Worm (Caenorhabditis elegans) whole organism, L4 larva: ENCODE results near the gene nhr-68.
A peak's percentile ranks its signal among the peaks of the same experiment; 100 is the strongest.

Experiments
- ceh-62 ChIP-seq: sonication (generic microtip); optimal IDR thresholded peaks from 2 replicates; lab custom pipeline; 2017; ENCODE audit warnings: missing biosample characterization, missing genetic modification characterization
- hlh-30 ChIP-seq: sonication (generic microtip); optimal IDR thresholded peaks from 2 replicates; lab custom pipeline; 2017; ENCODE audit warnings: antibody characterized with exemption, mild to moderate bottlenecking, missing genetic modification characterization, missing compliant biosample characterization; ENCODE audit not compliant: insufficient read depth
- hmg-1.1 ChIP-seq: fragments of 200-800 bp; sonication (Bioruptor generic); IDR thresholded peaks from 2 replicates; pipeline ENCODE4 v1.3.6; 2022; ENCODE audit warnings: missing genetic modification reagents, missing genetic modification characterization, missing compliant biosample characterization
- lin-13 ChIP-seq: fragments of 150-350 bp; optimal IDR thresholded peaks from 2 replicates; lab custom pipeline; 2014; ENCODE audit warnings: missing biosample characterization, missing genetic modification reagents, missing genetic modification characterization
- lsy-2 ChIP-seq, 2 experiments: fragments of 150-350 bp in 1 of 2; sonication (generic microtip) in 1 of 2; optimal IDR thresholded peaks; 2 replicates each; lab custom pipeline; 2014 to 2017; ENCODE audit warnings: missing biosample characterization in 2 of 2, missing genetic modification characterization in 2 of 2
- unc-62 ChIP-seq, 3 experiments: fragments of 150-350 bp in 1 of 3; sonication (generic microtip); optimal IDR thresholded peaks in 2 of 3; peaks in 1 of 3; 1 replicate in 1 of 3; 2 replicates in 2 of 3; lab custom pipeline; 2014 to 2017; ENCODE audit warnings: missing biosample characterization in 3 of 3, missing genetic modification characterization in 3 of 3, missing genetic modification reagents in 3 of 3, missing genotype in 1 of 3
- ztf-7 ChIP-seq: fragments of 150-350 bp; optimal IDR thresholded peaks from 2 replicates; lab custom pipeline; 2014; ENCODE audit warnings: missing biosample characterization, missing genetic modification characterization

nhr-68 gene

DNA sequence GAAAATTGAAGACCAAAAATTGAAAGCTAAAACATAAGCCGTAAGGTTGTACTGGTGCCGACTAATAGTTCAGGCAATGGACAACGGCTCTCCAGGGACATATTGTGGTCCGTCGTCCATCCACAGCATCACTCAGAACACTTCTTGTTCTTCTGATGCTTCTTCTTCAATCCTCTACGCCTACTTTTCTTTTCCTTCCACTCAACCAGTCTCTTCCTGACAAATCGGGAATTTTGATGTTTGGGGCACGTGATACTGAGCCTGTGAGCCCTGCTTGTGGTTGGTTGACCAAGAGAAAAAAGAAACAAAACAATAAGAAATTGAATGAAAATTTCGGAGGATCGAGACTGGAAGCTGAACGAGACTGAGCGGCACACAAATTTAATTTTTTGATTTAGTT, 48.0 kb downstream of the nhr-68 start:
- TF ChIP-seq hmg-1.1 (GFP tag; lab: Robert Waterston, UW) = 0 out of 2 replicates have a peak, but pooled peaks have one; percentile 23
- TF ChIP-seq ceh-62 (tag; lab: Kevin White, UChicago) = no peak
- TF ChIP-seq hlh-30 = peak; percentile 1
- TF ChIP-seq lsy-2 (tag; optimal IDR thresholded peaks at IDR 0.05; lab: Kevin White, UChicago) = peak in 1 of 2 experiments; percentile 17
- TF ChIP-seq unc-62 (GFP tag; optimal IDR thresholded peaks at IDR 0.05 in 1 of 2; lab: Kevin White, UChicago) = peak in 1 of 2 experiments; percentile 99
- TF ChIP-seq unc-62 (tag; optimal IDR thresholded peaks at IDR 0.05; lab: Kevin White, UChicago) = no peak
- TF ChIP-seq ztf-7 (tag; lab: Kevin White, UChicago) = no peak
- TF ChIP-seq, all 104 proteins: peak for 4

ce11 chrV:11624954-11625353, 51.7 kb downstream of the nhr-68 start:
- TF ChIP-seq unc-62 (GFP tag; optimal IDR thresholded peaks at IDR 0.05 in 1 of 2; lab: Kevin White, UChicago) (peak in 1 of 2 experiments; percentile 31), unc-62 (tag; optimal IDR thresholded peaks at IDR 0.05; lab: Kevin White, UChicago) (no peak), lin-13 (no peak)
